Worm (Caenorhabditis elegans): ENCODE measurements around the gene Y70C5C.1.

DNA sequence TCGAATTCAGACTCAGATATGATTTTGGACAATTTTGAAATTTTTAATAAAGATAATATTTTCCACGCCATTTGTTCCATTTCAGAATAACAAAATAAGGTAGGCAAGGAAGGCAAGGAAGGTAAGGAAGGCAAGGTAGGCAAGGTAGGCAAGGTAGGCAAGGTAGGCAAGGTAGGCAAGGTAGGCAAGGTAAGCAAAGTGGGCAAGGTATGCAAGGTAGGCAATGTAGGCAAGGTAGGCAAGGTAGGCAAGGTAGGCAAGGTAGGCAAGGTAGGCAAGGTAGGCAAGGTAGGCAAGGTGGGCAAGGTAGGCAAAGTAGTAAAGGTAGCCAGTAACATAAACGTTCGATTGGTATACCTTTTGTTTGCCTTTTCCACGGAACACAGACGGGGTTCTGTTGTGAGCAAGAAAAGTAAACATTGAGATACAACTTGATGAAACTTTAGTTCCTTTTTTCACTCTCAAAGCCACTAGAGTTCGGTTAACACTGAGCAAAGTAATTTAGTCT lies at the start of gene Y70C5C.1:
- TF ChIP-seq ztf-11 (tag; optimal IDR thresholded peaks at IDR 0.05) = no peak
- no peak for TF ChIP-seq nhr-12 (tag; optimal IDR thresholded peaks at IDR 0.05)
- no peak for TF ChIP-seq nfya-1 (tag; optimal IDR thresholded peaks at IDR 0.05; ENCODE audit: insufficient read depth)
- TF ChIP-seq snpc-4 (tag; optimal IDR thresholded peaks at IDR 0.05) = no peak
- no peak for TF ChIP-seq ZK546.5 (tag; optimal IDR thresholded peaks at IDR 0.05)
- TF ChIP-seq ama-1 (optimal IDR thresholded peaks at IDR 0.05) = no peak
- no peak for TF ChIP-seq skn-1 (tag; optimal IDR thresholded peaks at IDR 0.05)
- no peak for TF ChIP-seq nhr-77 (tag; optimal IDR thresholded peaks at IDR 0.05)
- no peak for TF ChIP-seq ztf-4 (tag; optimal IDR thresholded peaks at IDR 0.05)
- no peak for TF ChIP-seq unc-62 (GFP tag; optimal IDR thresholded peaks at IDR 0.05)
- TF ChIP-seq daf-12 (tag; optimal IDR thresholded peaks at IDR 0.05) = no peak
- TF ChIP-seq pha-4 (tag; optimal IDR thresholded peaks at IDR 0.05) = no peak

All from whole organism, L3 larva.